Fruit fly (Drosophila melanogaster) whole organism, wandering third instar larva: ENCODE results near the gene CG43085.

ENCODE experiments used
- CrebA ChIP-seq: fragments of 200-800 bp; sonication (Bioruptor generic); optimal IDR thresholded peaks from 2 replicates; lab custom pipeline; 2016; ENCODE audit warnings: missing biosample characterization, mild to moderate bottlenecking, missing genetic modification characterization, borderline replicate concordance
- Dif ChIP-seq: fragments of 200-275, 200-300 bp; sonication (Bioruptor generic); optimal IDR thresholded peaks from 2 replicates; lab custom pipeline; 2018; ENCODE audit warnings: missing biosample characterization, missing genetic modification characterization; ENCODE audit not compliant: partially characterized antibody
- Hr78 ChIP-seq: fragments of >200 bp; optimal IDR thresholded peaks from 2 replicates; lab custom pipeline; 2017; ENCODE audit warnings: missing biosample characterization, missing genetic modification characterization
- Myc ChIP-seq: fragments of >200 bp; optimal IDR thresholded peaks from 2 replicates; lab custom pipeline; 2017
- N ChIP-seq: fragments of >200 bp; optimal IDR thresholded peaks from 2 replicates; lab custom pipeline; 2018; ENCODE audit warnings: missing biosample characterization, missing external identifiers, missing genetic modification characterization
- br ChIP-seq: fragments of 200-800 bp; sonication (Bioruptor generic); optimal IDR thresholded peaks from 2 replicates; lab custom pipeline; 2016; ENCODE audit warnings: missing biosample characterization, missing genetic modification characterization
- dsf ChIP-seq: sonication (Bioruptor generic); optimal IDR thresholded peaks from 2 replicates; lab custom pipeline; 2016; ENCODE audit warnings: missing biosample characterization, missing genetic modification characterization, borderline replicate concordance
- foxo ChIP-seq, 2 experiments: fragments of 200-800 bp; sonication (Bioruptor generic); optimal IDR thresholded peaks; 2 replicates in 1 of 2; 3 replicates in 1 of 2; lab custom pipeline; 2016 to 2017; ENCODE audit warnings: missing biosample characterization in 2 of 2, missing genetic modification characterization in 2 of 2
- h ChIP-seq: fragments of 200-800 bp; sonication (Bioruptor generic); optimal IDR thresholded peaks from 3 replicates; lab custom pipeline; 2016; ENCODE audit warnings: missing biosample characterization, mild to moderate bottlenecking, missing genetic modification characterization
- lola ChIP-seq: fragments of >200 bp; optimal IDR thresholded peaks from 2 replicates; lab custom pipeline; 2017; ENCODE audit warnings: missing biosample characterization, missing genetic modification characterization
- pan ChIP-seq: fragments of >200 bp; optimal IDR thresholded peaks from 2 replicates; lab custom pipeline; 2017
- sage ChIP-seq: fragments of 200-800 bp; sonication (Bioruptor generic); optimal IDR thresholded peaks from 2 replicates; lab custom pipeline; 2016; ENCODE audit warnings: missing biosample characterization, mild to moderate bottlenecking, missing genetic modification characterization
- sv ChIP-seq: fragments of 200-800 bp; sonication (Bioruptor generic); optimal IDR thresholded peaks from 3 replicates; lab custom pipeline; 2016; ENCODE audit warnings: missing biosample characterization, missing genetic modification characterization

DNA sequence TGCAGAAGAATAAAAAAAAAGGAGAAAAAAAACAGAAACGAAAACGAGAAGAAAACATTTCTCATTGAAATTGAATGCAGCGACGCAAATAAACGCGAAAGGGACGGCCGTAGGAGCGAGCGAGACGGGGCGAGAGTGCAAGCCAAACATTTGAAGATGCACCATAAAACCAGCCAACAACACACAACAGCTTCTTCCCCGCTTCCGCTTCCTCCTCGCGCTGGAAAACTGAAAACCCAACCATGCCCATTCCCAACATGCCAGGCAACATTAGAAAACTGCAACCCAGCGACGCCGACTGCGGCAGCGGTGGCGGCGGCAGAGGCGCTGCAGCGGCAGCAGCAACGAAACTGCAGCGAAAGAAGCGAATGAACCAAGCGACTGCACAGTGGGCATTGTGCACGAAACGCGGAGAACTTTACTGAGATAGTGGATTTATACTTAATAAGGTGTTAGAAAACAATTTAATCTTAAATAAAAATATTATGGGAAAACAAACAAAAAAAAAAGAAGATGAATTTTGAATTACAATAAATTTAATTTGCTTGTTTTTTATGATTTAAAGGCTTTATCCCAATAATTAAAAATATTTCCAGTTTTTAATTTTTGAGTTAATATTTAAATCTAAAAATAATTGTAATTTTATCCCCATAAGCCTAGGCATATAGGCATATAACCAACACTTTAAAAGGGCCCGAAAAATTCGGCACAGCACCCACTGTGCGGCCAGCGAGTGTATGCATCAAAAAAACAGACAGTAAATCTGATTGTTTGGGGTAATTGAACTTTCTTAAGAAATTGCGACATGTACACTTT, 35.4 kb downstream of the CG43085 start:
- TF ChIP-seq sage (GFP tag; lab: Kevin White, UChicago), result peak; percentile 74
- TF ChIP-seq foxo (GFP tag; optimal IDR thresholded peaks at IDR 0.05; lab: Kevin White, UChicago), result peak; percentile 50 to 88
- TF ChIP-seq h (GFP tag; lab: Kevin White, UChicago), result peak; percentile 86
- no peak for TF ChIP-seq Myc
- TF ChIP-seq pan, result no peak
- no peak for TF ChIP-seq CrebA (GFP tag; lab: Kevin White, UChicago)
- TF ChIP-seq br, result peak; percentile 73
- TF ChIP-seq lola (GFP tag; lab: Kevin White, UChicago), result no peak
- no peak for TF ChIP-seq Hr78
- no peak for TF ChIP-seq N (GFP tag; lab: Kevin White, UChicago)
- peak; percentile 28 for TF ChIP-seq sv (GFP tag; lab: Kevin White, UChicago)
- no peak for TF ChIP-seq Dif
- TF ChIP-seq dsf (GFP tag; lab: Kevin White, UChicago), result peak; percentile 34
